Fruit fly (Drosophila melanogaster) whole organism, embryonic: ENCODE measurements around the gene mthl14.

Experiments
- Abd-B ChIP-seq: fragments of 200-800 bp; sonication (Bioruptor generic); optimal IDR thresholded peaks from 2 replicates; lab custom pipeline; 2018; ENCODE audit warnings: missing biosample characterization, mild to moderate bottlenecking, missing genetic modification characterization, moderate library complexity
- Adf1 ChIP-seq: fragments of 200-800 bp; sonication (Bioruptor generic); IDR thresholded peaks from 2 replicates; pipeline ENCODE4 v1.3.6; 2022; ENCODE audit warnings: missing biosample characterization, missing genetic modification characterization
- CG10979 ChIP-seq: fragments of 200-800 bp; sonication (Bioruptor generic); optimal IDR thresholded peaks from 2 replicates; lab custom pipeline; 2018; ENCODE audit warnings: missing biosample characterization, mild to moderate bottlenecking, missing genetic modification characterization, moderate library complexity
- CG11696 ChIP-seq: fragments of 200-800 bp; sonication (Bioruptor generic); IDR thresholded peaks from 2 replicates; pipeline ENCODE4 v1.3.6; 2022; ENCODE audit warnings: missing biosample characterization, missing genetic modification characterization
- CG12659 ChIP-seq: fragments of 200-800 bp; sonication (Bioruptor generic); optimal IDR thresholded peaks from 3 replicates; lab custom pipeline; 2017; ENCODE audit warnings: mild to moderate bottlenecking, missing biosample characterization, missing genetic modification reagents, missing genetic modification characterization
- CG12942 ChIP-seq: fragments of 200-800 bp; sonication (Bioruptor generic); optimal IDR thresholded peaks from 3 replicates; lab custom pipeline; 2016; ENCODE audit warnings: missing biosample characterization, missing genetic modification characterization
- CG15073 ChIP-seq: fragments of 200-800 bp; sonication (Bioruptor generic); optimal IDR thresholded peaks from 2 replicates; lab custom pipeline; 2016; ENCODE audit warnings: missing biosample characterization, missing genetic modification characterization
- CG1603 ChIP-seq: fragments of 200-800 bp; sonication (Bioruptor generic); optimal IDR thresholded peaks from 2 replicates; lab custom pipeline; 2019; ENCODE audit warnings: missing biosample characterization, mild to moderate bottlenecking, missing genetic modification characterization, moderate library complexity
- CG17568 ChIP-seq: fragments of 200-800 bp; sonication (Bioruptor generic); optimal IDR thresholded peaks from 2 replicates; lab custom pipeline; 2018; ENCODE audit warnings: missing biosample characterization, mild to moderate bottlenecking, missing genetic modification characterization, moderate library complexity
- CG34376 ChIP-seq: fragments of 200-800 bp; sonication (Bioruptor generic); optimal IDR thresholded peaks from 2 replicates; lab custom pipeline; 2018; ENCODE audit warnings: missing biosample characterization, mild to moderate bottlenecking, missing genetic modification characterization
- CG7556 ChIP-seq: fragments of 200-800 bp; sonication (Bioruptor generic); optimal IDR thresholded peaks from 2 replicates; lab custom pipeline; 2017; ENCODE audit warnings: missing biosample characterization, mild to moderate bottlenecking, missing genetic modification characterization
- CG7987 ChIP-seq: fragments of 200-800 bp; sonication (Bioruptor generic); optimal IDR thresholded peaks from 2 replicates; lab custom pipeline; 2018; ENCODE audit warnings: missing biosample characterization, mild to moderate bottlenecking, missing genetic modification characterization, moderate library complexity
- CG9932 ChIP-seq: fragments of 200-800 bp; sonication (Bioruptor generic); IDR thresholded peaks from 2 replicates; pipeline ENCODE4 v1.3.6; 2022; ENCODE audit warnings: missing biosample characterization, missing genetic modification characterization
- Deaf1 ChIP-seq: fragments of 200-800 bp; optimal IDR thresholded peaks from 3 replicates; lab custom pipeline; 2019; ENCODE audit warnings: missing biosample characterization, mild to moderate bottlenecking, missing genetic modification characterization, moderate library complexity
- Dref ChIP-seq: fragments of 200-800 bp; sonication (Bioruptor generic); IDR thresholded peaks from 2 replicates; pipeline ENCODE4 v1.3.6; 2022; ENCODE audit warnings: missing biosample characterization, missing genetic modification characterization
- Eip74EF ChIP-seq, 2 experiments: fragments of 200-800 bp in 1 of 2; fragments of >200 bp in 1 of 2; sonication (Bioruptor generic) in 1 of 2; optimal IDR thresholded peaks; 2 replicates each; lab custom pipeline; 2017 to 2019; ENCODE audit warnings: missing biosample characterization in 2 of 2, missing genetic modification characterization in 2 of 2, mild to moderate bottlenecking in 1 of 2, moderate library complexity in 1 of 2
- Gsc ChIP-seq: fragments of 200-800 bp; sonication (Bioruptor generic); IDR thresholded peaks from 2 replicates; pipeline ENCODE4 v1.3.6; 2022; ENCODE audit warnings: missing biosample characterization, missing genetic modification characterization
- H2.0 ChIP-seq: fragments of 200-800 bp; sonication (Bioruptor generic); IDR thresholded peaks from 2 replicates; pipeline ENCODE4 v1.3.6; 2022; ENCODE audit warnings: missing biosample characterization, missing genetic modification characterization
- Med ChIP-seq: fragments of 200-800 bp; sonication (Bioruptor generic); peaks from one replicate; lab custom pipeline; 2016; ENCODE audit warnings: missing biosample characterization, missing genetic modification characterization, mild to moderate bottlenecking, inconsistent platforms, moderate library complexity
- Oaz ChIP-seq: fragments of 200-800 bp; sonication (Bioruptor generic); IDR thresholded peaks from 2 replicates; pipeline ENCODE4 v1.3.6; 2022; ENCODE audit warnings: missing biosample characterization, missing genetic modification characterization
- Ravus ChIP-seq: fragments of 200-800 bp; sonication (Bioruptor generic); IDR thresholded peaks from 2 replicates; pipeline ENCODE4 v1.3.6; 2022; ENCODE audit warnings: missing biosample characterization, missing genetic modification characterization
- Sry-δ ChIP-seq: fragments of 200-800 bp; sonication (Bioruptor generic); optimal IDR thresholded peaks from 2 replicates; lab custom pipeline; 2016; ENCODE audit warnings: missing biosample characterization, missing genetic modification characterization
- Xbp1 ChIP-seq: fragments of 200-800 bp; sonication (Bioruptor generic); optimal IDR thresholded peaks from 3 replicates; lab custom pipeline; 2016; ENCODE audit warnings: missing biosample characterization, mild to moderate bottlenecking, missing genetic modification characterization
- bab2 ChIP-seq: fragments of 200-800 bp; sonication (Bioruptor generic); optimal IDR thresholded peaks from 2 replicates; lab custom pipeline; 2016; ENCODE audit warnings: missing biosample characterization, missing genetic modification characterization
- cg ChIP-seq: fragments of 200-800 bp; sonication (Bioruptor generic); optimal IDR thresholded peaks from 3 replicates; lab custom pipeline; 2019; ENCODE audit warnings: missing biosample characterization, mild to moderate bottlenecking, missing genetic modification characterization, moderate library complexity
- ci ChIP-seq: fragments of 200-800 bp; sonication (Bioruptor generic); IDR thresholded peaks from 3 replicates; pipeline ENCODE4 v1.3.6; 2022; ENCODE audit warnings: missing biosample characterization, missing genetic modification characterization
- croc ChIP-seq: fragments of 200-800 bp; sonication (Bioruptor generic); conservative IDR thresholded peaks from 3 replicates; pipeline ENCODE4 v1.3.6; 2022; ENCODE audit warnings: missing biosample characterization, missing genetic modification characterization
- crol ChIP-seq: fragments of 200-800 bp; sonication (Bioruptor generic); IDR thresholded peaks from 2 replicates; pipeline ENCODE4 v1.3.6; 2022; ENCODE audit warnings: missing biosample characterization, missing genetic modification characterization
- crp ChIP-seq, 2 experiments: fragments of 200-800 bp; sonication (Bioruptor generic); optimal IDR thresholded peaks; 2 replicates in 1 of 2; 3 replicates in 1 of 2; lab custom pipeline; 2017; ENCODE audit warnings: missing biosample characterization in 2 of 2, missing genetic modification characterization in 2 of 2, mild to moderate bottlenecking in 1 of 2, moderate library complexity in 1 of 2
- dan ChIP-seq: fragments of 200-800 bp; sonication (Bioruptor generic); IDR thresholded peaks from 2 replicates; pipeline ENCODE4 v1.3.6; 2022; ENCODE audit warnings: missing biosample characterization, missing genetic modification characterization
- dpn ChIP-seq, 2 experiments: fragments of 200-800 bp; sonication (Bioruptor generic); optimal IDR thresholded peaks; 3 replicates each; lab custom pipeline; 2016; ENCODE audit warnings: missing biosample characterization in 2 of 2, missing genetic modification characterization in 2 of 2
- fd64A ChIP-seq: fragments of 200-800 bp; sonication (Bioruptor generic); optimal IDR thresholded peaks from 3 replicates; lab custom pipeline; 2018; ENCODE audit warnings: missing biosample characterization, mild to moderate bottlenecking, missing genetic modification characterization
- jigr1 ChIP-seq: fragments of 200-800 bp; sonication (Bioruptor generic); IDR thresholded peaks from 3 replicates; pipeline ENCODE4 v1.3.6; 2022; ENCODE audit warnings: missing biosample characterization, missing genetic modification characterization
- lilli ChIP-seq: fragments of 200-800 bp; sonication (Bioruptor generic); optimal IDR thresholded peaks from 3 replicates; lab custom pipeline; 2016; ENCODE audit warnings: missing biosample characterization, missing genetic modification characterization
- mirr ChIP-seq: fragments of 200-800 bp; sonication (Bioruptor generic); optimal IDR thresholded peaks from 3 replicates; lab custom pipeline; 2018; ENCODE audit warnings: missing biosample characterization, mild to moderate bottlenecking, missing genetic modification characterization
- nerfin-2 ChIP-seq: fragments of 200-800 bp; sonication (Bioruptor generic); IDR thresholded peaks from 2 replicates; pipeline ENCODE4 v1.3.6; 2022; ENCODE audit warnings: missing biosample characterization, missing genetic modification characterization; ENCODE audit not compliant: partially characterized antibody
- pros ChIP-seq: fragments of 200-800 bp; sonication (Bioruptor generic); optimal IDR thresholded peaks from 3 replicates; lab custom pipeline; 2019; ENCODE audit warnings: missing biosample characterization, mild to moderate bottlenecking, missing genetic modification characterization, moderate library complexity
- ranshi ChIP-seq: fragments of 200-800 bp; sonication (Bioruptor generic); IDR thresholded peaks from 2 replicates; pipeline ENCODE4 v1.3.6; 2022; ENCODE audit warnings: missing biosample characterization, missing genetic modification characterization
- ro ChIP-seq: fragments of 200-800 bp; sonication (Bioruptor generic); IDR thresholded peaks from 2 replicates; pipeline ENCODE4 v1.3.6; 2022; ENCODE audit warnings: missing biosample characterization, missing genetic modification characterization
- sd ChIP-seq: fragments of 200-800 bp; sonication (Bioruptor generic); optimal IDR thresholded peaks from 3 replicates; lab custom pipeline; 2018; ENCODE audit warnings: missing biosample characterization, mild to moderate bottlenecking, missing genetic modification characterization, moderate library complexity
- slou ChIP-seq: fragments of 200-800 bp; sonication (Bioruptor generic); optimal IDR thresholded peaks from 3 replicates; lab custom pipeline; 2016; ENCODE audit warnings: missing biosample characterization, missing genetic modification characterization
- so ChIP-seq: fragments of 200-800 bp; sonication (Bioruptor generic); IDR thresholded peaks from 3 replicates; pipeline ENCODE4 v1.3.6; 2022; ENCODE audit warnings: missing biosample characterization, missing genetic modification characterization
- ssp ChIP-seq: fragments of 200-800 bp; sonication (Bioruptor generic); IDR thresholded peaks from 2 replicates; pipeline ENCODE4 v1.3.6; 2022; ENCODE audit warnings: missing biosample characterization, missing genetic modification characterization
- tgo ChIP-seq: fragments of 200-800 bp; sonication (Bioruptor generic); IDR thresholded peaks from 3 replicates; pipeline ENCODE4 v1.3.6; 2022; ENCODE audit warnings: missing biosample characterization, missing genetic modification characterization
- twi ChIP-seq: fragments of 200-800 bp; optimal IDR thresholded peaks from 2 replicates; lab custom pipeline; 2019; ENCODE audit warnings: missing biosample characterization, mild to moderate bottlenecking, missing genetic modification characterization, moderate library complexity
- zfh1 ChIP-seq: fragments of 200-800 bp; sonication (Bioruptor generic); IDR thresholded peaks from 3 replicates; pipeline ENCODE4 v1.3.6; 2022; ENCODE audit warnings: missing biosample characterization, missing genetic modification characterization

Gene mthl14

dm6 chr3L:217480-218118, 29.7 kb upstream of the mthl14 start, which contains the start of gene CG13877 (continued):
- TF ChIP-seq so (GFP tag; lab: Robert Waterston, UW), result no peak
- TF ChIP-seq crp (GFP tag; optimal IDR thresholded peaks at IDR 0.05; lab: Kevin White, UChicago), result no peak
- no peak for TF ChIP-seq ranshi (GFP tag; lab: Robert Waterston, UW)
- TF ChIP-seq cg (GFP tag; lab: Kevin White, UChicago), result no peak
- TF ChIP-seq jigr1 (GFP tag; lab: Robert Waterston, UW), result no peak
- no peak for TF ChIP-seq Xbp1 (GFP tag; lab: Kevin White, UChicago)
- peak; percentile 11 for TF ChIP-seq CG34376 (GFP tag; lab: Kevin White, UChicago)
- no peak for TF ChIP-seq tgo (GFP tag; lab: Robert Waterston, UW)
- TF ChIP-seq pros (GFP tag; lab: Kevin White, UChicago), result no peak
- peak; percentile 6 for TF ChIP-seq Med
- TF ChIP-seq, all 482 proteins: peak for 3

DNA sequence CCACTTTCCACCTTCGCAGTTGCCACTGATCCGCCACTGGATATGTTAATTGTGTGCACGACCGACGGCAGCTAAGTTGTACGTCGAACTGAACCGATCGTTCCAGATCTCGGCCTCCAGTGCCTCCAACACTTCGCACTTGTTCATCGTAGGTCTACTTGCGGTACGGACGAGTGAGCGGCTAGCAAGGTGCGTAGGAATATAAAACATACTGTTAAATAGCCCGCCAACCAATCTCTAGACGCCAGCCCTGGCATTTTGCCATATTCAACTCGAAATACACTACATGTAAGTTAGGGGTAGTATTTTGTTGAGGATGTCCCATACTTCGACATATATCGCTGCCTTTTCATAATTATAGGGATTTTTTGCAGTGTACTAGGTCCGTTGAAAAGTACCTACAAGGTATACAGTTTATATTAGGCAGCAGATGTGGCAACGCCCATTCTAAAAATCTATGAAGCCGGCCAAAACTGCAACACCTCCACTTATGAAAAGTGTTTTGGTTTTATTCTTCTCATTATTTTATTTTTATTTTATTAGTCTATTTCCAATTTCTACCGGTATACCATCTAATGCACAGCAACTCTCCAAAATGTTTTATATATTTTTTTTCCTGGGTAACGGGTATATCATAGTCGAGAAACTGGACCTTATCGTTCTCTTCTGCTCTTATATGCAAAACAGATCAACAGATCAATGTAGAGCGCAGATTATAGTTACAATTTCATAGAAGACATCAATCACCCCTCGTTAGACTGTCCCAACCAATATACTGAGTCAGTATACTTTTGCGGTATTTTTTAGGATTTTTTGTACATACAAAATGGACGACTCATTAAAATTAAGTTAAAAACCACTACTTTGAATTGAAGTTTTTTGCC, 24.0 kb upstream of the mthl14 start, which contains the start of the genes pyx and CG33229:
Gene pyx (minus strand): TSS at position 51 of the 884 bp plus-strand sequence.
Gene CG33229 (plus strand): TSS at position 834 of the 884 bp plus-strand sequence.
- TF ChIP-seq Ravus (peak; percentile 20), ci (GFP tag; lab: Robert Waterston, UW) (peak; percentile 64), nerfin-2 (GFP tag; lab: Robert Waterston, UW) (no peak), zfh1 (GFP tag; lab: Robert Waterston, UW) (peak; percentile 67), lilli (GFP tag; lab: Kevin White, UChicago) (peak; percentile 92), sd (tag; lab: Kevin White, UChicago) (peak; percentile 31), dan (GFP tag; lab: Robert Waterston, UW) (0 out of 2 replicates have a peak, but pooled peaks have one; percentile 14), CG15073 (GFP tag; lab: Kevin White, UChicago) (peak; percentile 51), dpn (GFP tag; optimal IDR thresholded peaks at IDR 0.05; lab: Kevin White, UChicago) (peak; percentile 83 to 90), bab2 (peak; percentile 87), H2.0 (GFP tag; lab: Robert Waterston, UW) (peak; percentile 75), Gsc (GFP tag; lab: Robert Waterston, UW) (no peak; the same call in 1 of the 2 replicates), CG10979 (peak; percentile 73), ro (GFP tag; lab: Robert Waterston, UW) (peak; percentile 44; the same call in 1 of the 2 replicates), croc (GFP tag; lab: Robert Waterston, UW) (peak; percentile 56; the same call in 1 of the 3 replicates), CG12942 (peak; percentile 85), ssp (peak; percentile 80), slou (peak; percentile 76), CG12659 (peak; percentile 89), Deaf1 (tag; lab: Kevin White, UChicago) (peak; percentile 40), CG17568 (GFP tag; lab: Kevin White, UChicago) (no peak), Sry-δ (GFP tag; lab: Kevin White, UChicago) (peak; percentile 49), CG11696 (GFP tag; lab: Robert Waterston, UW) (peak; percentile 71), CG7556 (peak; percentile 76), Oaz (GFP tag; lab: Robert Waterston, UW) (peak; percentile 66), mirr (GFP tag; lab: Kevin White, UChicago) (peak; percentile 64), Adf1 (GFP tag; lab: Robert Waterston, UW) (no peak), CG7987 (GFP tag; lab: Kevin White, UChicago) (peak; percentile 18), CG1603 (tag; lab: Kevin White, UChicago) (peak; percentile 67), CG9932 (GFP tag; lab: Robert Waterston, UW) (peak; percentile 94), Dref (peak; percentile 34), cg (GFP tag; lab: Kevin White, UChicago) (no peak), crol (GFP tag; lab: Robert Waterston, UW) (0 out of 2 replicates have a peak, but pooled peaks have one; percentile 6), Abd-B (GFP tag; lab: Kevin White, UChicago) (peak; percentile 91), twi (peak; percentile 77), fd64A (GFP tag; lab: Kevin White, UChicago) (no peak), Eip74EF (GFP tag; optimal IDR thresholded peaks at IDR 0.05; lab: Kevin White, UChicago) (no peak)
